Fruit fly (Drosophila melanogaster) whole organism, embryonic: ENCODE measurements around the gene CG10132.

ENCODE experiments used
- Ada2b ChIP-seq: fragments of 200-800 bp; sonication (Bioruptor generic); IDR thresholded peaks from 2 replicates; pipeline ENCODE4 v1.3.6; 2022; ENCODE audit warnings: missing biosample characterization, missing genetic modification characterization
- Atf3 ChIP-seq: fragments of 200-800 bp; sonication (Bioruptor generic); optimal IDR thresholded peaks from 3 replicates; lab custom pipeline; 2016; ENCODE audit warnings: missing biosample characterization, missing genetic modification characterization
- Awh ChIP-seq: fragments of 200-800 bp; sonication (Bioruptor generic); IDR thresholded peaks from 2 replicates; pipeline ENCODE4, ENCODE4 v1.3.6; 2022; ENCODE audit warnings: missing biosample characterization, missing genetic modification characterization
- CG10209 ChIP-seq: fragments of 200-800 bp; sonication (Bioruptor generic); optimal IDR thresholded peaks from 3 replicates; lab custom pipeline; 2017; ENCODE audit warnings: missing biosample characterization, mild to moderate bottlenecking, missing genetic modification characterization, missing genetic modification reagents
- CG13123 ChIP-seq: fragments of 200-800 bp; sonication (Bioruptor generic); optimal IDR thresholded peaks from 2 replicates; lab custom pipeline; 2016; ENCODE audit warnings: missing biosample characterization, missing genetic modification characterization
- CG14441 ChIP-seq: fragments of 200-800 bp; sonication (Bioruptor generic); IDR thresholded peaks from 2 replicates; pipeline ENCODE4 v1.3.6; 2022; ENCODE audit warnings: missing biosample characterization, missing genetic modification characterization
- CG14667 ChIP-seq: fragments of 200-800 bp; sonication (Bioruptor generic); IDR thresholded peaks from 2 replicates; pipeline ENCODE4 v1.3.6; 2022; ENCODE audit warnings: missing biosample characterization, missing genetic modification characterization
- CG1603 ChIP-seq: fragments of 200-800 bp; sonication (Bioruptor generic); optimal IDR thresholded peaks from 2 replicates; lab custom pipeline; 2019; ENCODE audit warnings: missing biosample characterization, mild to moderate bottlenecking, missing genetic modification characterization, moderate library complexity
- CG16779 ChIP-seq: fragments of 200-800 bp; sonication (Bioruptor generic); IDR thresholded peaks from 2 replicates; pipeline ENCODE4 v1.3.6; 2022; ENCODE audit warnings: missing biosample characterization, missing genetic modification characterization
- CG17912 ChIP-seq: fragments of 200-800 bp; sonication (Bioruptor generic); optimal IDR thresholded peaks from 2 replicates; lab custom pipeline; 2018; ENCODE audit warnings: missing biosample characterization, mild to moderate bottlenecking, missing genetic modification characterization
- CG1832 ChIP-seq: fragments of 200-800 bp; sonication (Bioruptor generic); optimal IDR thresholded peaks from 2 replicates; lab custom pipeline; 2017; ENCODE audit warnings: missing biosample characterization, mild to moderate bottlenecking, missing genetic modification characterization, inconsistent platforms
- CG18619 ChIP-seq: fragments of 200-800 bp; sonication (Bioruptor generic); optimal IDR thresholded peaks from 3 replicates; lab custom pipeline; 2017; ENCODE audit warnings: missing biosample characterization, mild to moderate bottlenecking, missing genetic modification characterization
- CG3065 ChIP-seq: fragments of 200-800 bp; sonication (Bioruptor generic); optimal IDR thresholded peaks from 2 replicates; lab custom pipeline; 2016; ENCODE audit warnings: missing biosample characterization, missing genetic modification characterization
- CG6813 ChIP-seq: fragments of 200-800 bp; sonication (Bioruptor generic); optimal IDR thresholded peaks from 2 replicates; lab custom pipeline; 2017; ENCODE audit warnings: missing biosample characterization, missing genetic modification characterization, mild to moderate bottlenecking, moderate library complexity, missing genetic modification reagents
- CG7987 ChIP-seq: fragments of 200-800 bp; sonication (Bioruptor generic); optimal IDR thresholded peaks from 2 replicates; lab custom pipeline; 2018; ENCODE audit warnings: missing biosample characterization, mild to moderate bottlenecking, missing genetic modification characterization, moderate library complexity
- Dad ChIP-seq: fragments of 200-800 bp; sonication (Bioruptor generic); optimal IDR thresholded peaks from 3 replicates; lab custom pipeline; 2016; ENCODE audit warnings: missing biosample characterization, missing genetic modification characterization
- Doc2 ChIP-seq: fragments of 200-800 bp; sonication (Bioruptor generic); IDR thresholded peaks from 2 replicates; pipeline ENCODE4 v1.3.6; 2022; ENCODE audit warnings: missing biosample characterization, missing genetic modification characterization
- Doc3 ChIP-seq: fragments of 200-800 bp; sonication (Bioruptor generic); IDR thresholded peaks from 3 replicates; pipeline ENCODE4 v1.3.6; 2022; ENCODE audit warnings: missing biosample characterization, missing genetic modification characterization; ENCODE audit not compliant: partially characterized antibody
- Med ChIP-seq: fragments of 200-800 bp; sonication (Bioruptor generic); peaks from one replicate; lab custom pipeline; 2016; ENCODE audit warnings: missing biosample characterization, missing genetic modification characterization, mild to moderate bottlenecking, inconsistent platforms, moderate library complexity
- NFAT ChIP-seq: fragments of 200-800 bp; sonication (Bioruptor generic); IDR thresholded peaks from 2 replicates; pipeline ENCODE4 v1.3.6; 2022; ENCODE audit warnings: missing biosample characterization, missing genetic modification characterization
- Nf-YA ChIP-seq: fragments of 200-800 bp; sonication (Bioruptor generic); IDR thresholded peaks from 2 replicates; pipeline ENCODE4 v1.3.6; 2022; ENCODE audit warnings: missing biosample characterization, missing genetic modification characterization
- Pdp1 ChIP-seq, 2 experiments: fragments of 200-800 bp; sonication (Bioruptor generic); optimal IDR thresholded peaks; 3 replicates each; lab custom pipeline; 2016; ENCODE audit warnings: missing biosample characterization in 2 of 2, missing genetic modification characterization in 2 of 2, mild to moderate bottlenecking in 1 of 2, moderate library complexity in 1 of 2
- Poxn ChIP-seq: fragments of 200-800 bp; sonication (Bioruptor generic); IDR thresholded peaks from 2 replicates; pipeline ENCODE4 v1.3.6; 2022; ENCODE audit warnings: missing biosample characterization, missing genetic modification characterization
- Sox100B ChIP-seq: fragments of 200-800 bp; sonication (Bioruptor generic); optimal IDR thresholded peaks from 3 replicates; lab custom pipeline; 2018; ENCODE audit warnings: missing biosample characterization, mild to moderate bottlenecking, missing genetic modification characterization
- Taf1 ChIP-seq: fragments of 200-800 bp; sonication (Bioruptor generic); IDR thresholded peaks from 2 replicates; pipeline ENCODE4 v1.3.6; 2022; ENCODE audit warnings: missing biosample characterization, missing genetic modification characterization
- al ChIP-seq: fragments of 200-800 bp; sonication (Bioruptor generic); IDR thresholded peaks from 2 replicates; pipeline ENCODE4 v1.3.6; 2022; ENCODE audit warnings: missing biosample characterization, missing genetic modification characterization
- ash1 ChIP-seq: fragments of 200-800 bp; sonication (Bioruptor generic); optimal IDR thresholded peaks from 2 replicates; lab custom pipeline; 2018; ENCODE audit warnings: missing biosample characterization, mild to moderate bottlenecking, missing genetic modification characterization
- bcd ChIP-seq: fragments of 200-800 bp; sonication (Bioruptor generic); optimal IDR thresholded peaks from 2 replicates; lab custom pipeline; 2017; ENCODE audit warnings: missing biosample characterization, mild to moderate bottlenecking, missing genetic modification characterization
- crp ChIP-seq, 2 experiments: fragments of 200-800 bp; sonication (Bioruptor generic); optimal IDR thresholded peaks; 2 replicates in 1 of 2; 3 replicates in 1 of 2; lab custom pipeline; 2017; ENCODE audit warnings: missing biosample characterization in 2 of 2, missing genetic modification characterization in 2 of 2, mild to moderate bottlenecking in 1 of 2, moderate library complexity in 1 of 2
- dan ChIP-seq: fragments of 200-800 bp; sonication (Bioruptor generic); IDR thresholded peaks from 2 replicates; pipeline ENCODE4 v1.3.6; 2022; ENCODE audit warnings: missing biosample characterization, missing genetic modification characterization
- dimm ChIP-seq: fragments of 200-800 bp; sonication (Bioruptor generic); IDR thresholded peaks from 2 replicates; pipeline ENCODE4 v1.3.6; 2022; ENCODE audit warnings: missing biosample characterization, missing genetic modification characterization
- dm ChIP-seq: fragments of 200-800 bp; sonication (Bioruptor generic); optimal IDR thresholded peaks from 3 replicates; lab custom pipeline; 2016; ENCODE audit warnings: missing biosample characterization, missing genetic modification characterization
- dmrt11E ChIP-seq: fragments of 200-800 bp; sonication (Bioruptor generic); optimal IDR thresholded peaks from 3 replicates; lab custom pipeline; 2018; ENCODE audit warnings: missing biosample characterization, mild to moderate bottlenecking, missing genetic modification characterization, moderate library complexity
- ewg ChIP-seq: fragments of 200-800 bp; sonication (Bioruptor generic); optimal IDR thresholded peaks from 3 replicates; lab custom pipeline; 2017; ENCODE audit warnings: mild to moderate bottlenecking, missing biosample characterization, missing genetic modification reagents, missing genetic modification characterization
- gcm2 ChIP-seq: fragments of 200-800 bp; sonication (Bioruptor generic); optimal IDR thresholded peaks from 2 replicates; lab custom pipeline; 2016; ENCODE audit warnings: missing biosample characterization, missing genetic modification characterization
- hth ChIP-seq: fragments of >200 bp; optimal IDR thresholded peaks from 2 replicates; lab custom pipeline; 2017; ENCODE audit warnings: inconsistent platforms
- mirr ChIP-seq: fragments of 200-800 bp; sonication (Bioruptor generic); optimal IDR thresholded peaks from 3 replicates; lab custom pipeline; 2018; ENCODE audit warnings: missing biosample characterization, mild to moderate bottlenecking, missing genetic modification characterization
- odd ChIP-seq: fragments of 200-800 bp; sonication (Bioruptor generic); optimal IDR thresholded peaks from 2 replicates; lab custom pipeline; 2017; ENCODE audit warnings: missing biosample characterization, mild to moderate bottlenecking, missing genetic modification characterization
- pan ChIP-seq, 4 experiments: fragments of >200 bp in 3 of 4; fragments of 200-800 bp in 1 of 4; sonication (Bioruptor generic) in 1 of 4; optimal IDR thresholded peaks in 3 of 4; IDR thresholded peaks in 1 of 4; 2 replicates each; pipeline versions ENCODE4 v1.3.6 to Lab custom; 2017 to 2022; ENCODE audit warnings: missing biosample characterization in 2 of 4, missing genetic modification characterization in 2 of 4, mixed read lengths in 1 of 4
- peb ChIP-seq: fragments of 200-800 bp; sonication (Bioruptor generic); IDR thresholded peaks from 2 replicates; pipeline ENCODE4 v1.3.6; 2022; ENCODE audit warnings: missing biosample characterization, missing genetic modification characterization
- pfk ChIP-seq: fragments of 200-800 bp; sonication (Bioruptor generic); optimal IDR thresholded peaks from 2 replicates; lab custom pipeline; 2018; ENCODE audit warnings: missing biosample characterization, mild to moderate bottlenecking, missing genetic modification characterization, moderate library complexity
- run ChIP-seq: fragments of 200-800 bp; sonication (Bioruptor generic); optimal IDR thresholded peaks from 3 replicates; lab custom pipeline; 2018; ENCODE audit warnings: missing biosample characterization, mild to moderate bottlenecking, missing genetic modification characterization
- seq ChIP-seq: fragments of 200-800 bp; sonication (Bioruptor generic); IDR thresholded peaks from 2 replicates; pipeline ENCODE4 v1.3.6; 2022; ENCODE audit warnings: missing biosample characterization, missing genetic modification characterization
- sim ChIP-seq: fragments of 200-800 bp; sonication (Bioruptor generic); IDR thresholded peaks from 2 replicates; pipeline ENCODE4 v1.3.6; 2022; ENCODE audit warnings: missing biosample characterization, missing genetic modification characterization
- stc ChIP-seq: fragments of 200-800 bp; sonication (Bioruptor generic); IDR thresholded peaks from 2 replicates; pipeline ENCODE4 v1.3.6; 2022; ENCODE audit warnings: missing biosample characterization, missing genetic modification characterization
- sug ChIP-seq: fragments of 200-800 bp; optimal IDR thresholded peaks from 2 replicates; lab custom pipeline; 2019; ENCODE audit warnings: missing biosample characterization, mild to moderate bottlenecking, missing genetic modification characterization, moderate library complexity
- tap ChIP-seq: fragments of 200-800 bp; optimal IDR thresholded peaks from 3 replicates; lab custom pipeline; 2019; ENCODE audit warnings: missing biosample characterization, mild to moderate bottlenecking, missing genetic modification characterization, moderate library complexity
- trh ChIP-seq: fragments of 200-800 bp; sonication (Bioruptor generic); optimal IDR thresholded peaks from 2 replicates; lab custom pipeline; 2016; ENCODE audit warnings: missing biosample characterization, missing genetic modification characterization
- zf30C ChIP-seq: fragments of 200-800 bp; sonication (Bioruptor generic); optimal IDR thresholded peaks from 3 replicates; lab custom pipeline; 2018; ENCODE audit warnings: missing biosample characterization, mild to moderate bottlenecking, missing genetic modification characterization
- zfh2 ChIP-seq: fragments of 200-800 bp; sonication (Bioruptor generic); optimal IDR thresholded peaks from 2 replicates; lab custom pipeline; 2016; ENCODE audit warnings: missing biosample characterization, missing genetic modification characterization

The CG10132 gene

dm6 chr2L:19516062-19516461, 2.6 kb upstream of the CG10132 start:
- peak; percentile 80 for TF ChIP-seq ewg (GFP tag; lab: Kevin White, UChicago)
- TF ChIP-seq Dad = no peak
- TF ChIP-seq Pdp1 (GFP tag; optimal IDR thresholded peaks at IDR 0.05; lab: Kevin White, UChicago) = peak in 1 of 2 experiments; percentile 79
- no peak for TF ChIP-seq trh (GFP tag; lab: Kevin White, UChicago)
- no peak for TF ChIP-seq CG17912 (GFP tag; lab: Kevin White, UChicago)
- TF ChIP-seq Atf3 (GFP tag; lab: Kevin White, UChicago) = no peak
- no peak for TF ChIP-seq ash1
- TF ChIP-seq zf30C (GFP tag; lab: Kevin White, UChicago) = no peak
- TF ChIP-seq CG13123 (GFP tag; lab: Kevin White, UChicago) = no peak
- no peak for TF ChIP-seq gcm2
- peak in 1 of 2 experiments; percentile 9 for TF ChIP-seq crp (GFP tag; optimal IDR thresholded peaks at IDR 0.05; lab: Kevin White, UChicago)
- TF ChIP-seq CG18619 (GFP tag; lab: Kevin White, UChicago) = no peak
- TF ChIP-seq zfh2 (GFP tag; lab: Kevin White, UChicago) = no peak
- no peak for TF ChIP-seq mirr (GFP tag; lab: Kevin White, UChicago)
- TF ChIP-seq stc (GFP tag; lab: Robert Waterston, UW) = no peak
- TF ChIP-seq dimm (GFP tag; lab: Robert Waterston, UW) = no peak
- TF ChIP-seq al (GFP tag; lab: Robert Waterston, UW) = no peak
- TF ChIP-seq Taf1 = no peak
- no peak for TF ChIP-seq pfk (GFP tag; lab: Kevin White, UChicago)
- TF ChIP-seq odd (GFP tag; lab: Kevin White, UChicago) = no peak
- no peak for TF ChIP-seq sug
- TF ChIP-seq seq = peak; percentile 16; the same call in 1 of the 2 replicates
- peak; percentile 53 for TF ChIP-seq Med (GFP tag; lab: Kevin White, UChicago)
- no peak for TF ChIP-seq peb (GFP tag; lab: Robert Waterston, UW)
- TF ChIP-seq CG6813 (GFP tag; lab: Kevin White, UChicago) = no peak
- no peak for TF ChIP-seq CG16779

dm6 chr2L:19517154-19517814, 1.3 kb upstream of the CG10132 start, which contains the start of gene Hasp:
Gene Hasp (minus strand): TSS chr2L:19517204.
- TF ChIP-seq Doc2 (GFP tag; lab: Robert Waterston, UW) (no peak), dmrt11E (tag; lab: Kevin White, UChicago) (no peak), Dad (peak; percentile 18), dm (GFP tag; lab: Kevin White, UChicago) (no peak), CG3065 (peak; percentile 2), pan (optimal IDR thresholded peaks at IDR 0.05; lab: Kevin White, UChicago) (no peak), pan (GFP tag; optimal IDR thresholded peaks at IDR 0.05 in 1 of 2, IDR thresholded peaks at IDR 0.05 in 1 of 2) (peak in 1 of 2 experiments; percentile 65), Sox100B (GFP tag; lab: Kevin White, UChicago) (no peak), Poxn (no peak), Awh (GFP tag; lab: Robert Waterston, UW) (no peak), sim (no peak; the same call in 1 of the 2 replicates), Nf-YA (GFP tag; lab: Robert Waterston, UW) (no peak), CG10209 (peak; percentile 26), Ada2b (GFP tag; lab: Robert Waterston, UW) (0 out of 2 replicates have a peak, but pooled peaks have one; percentile 23), CG14441 (GFP tag; lab: Robert Waterston, UW) (peak; percentile 53; the same call in 1 of the 2 replicates), CG1832 (GFP tag; lab: Kevin White, UChicago) (no peak), run (tag; lab: Kevin White, UChicago) (no peak), CG7987 (GFP tag; lab: Kevin White, UChicago) (no peak), dan (GFP tag; lab: Robert Waterston, UW) (no peak), hth (lab: Kevin White, UChicago) (no peak), NFAT (GFP tag; lab: Robert Waterston, UW) (peak; percentile 39; the same call in 1 of the 2 replicates), tap (tag; lab: Kevin White, UChicago) (no peak), CG1603 (tag; lab: Kevin White, UChicago) (peak; percentile 37), Doc3 (GFP tag; lab: Robert Waterston, UW) (peak; percentile 50; the same call in 2 of the 3 replicates), bcd (GFP tag; lab: Kevin White, UChicago) (peak; percentile 53), CG14667 (GFP tag; lab: Robert Waterston, UW) (no peak)
